Worm (Caenorhabditis elegans): ENCODE measurements around the gene M106.3.
A peak's percentile ranks its signal among the peaks of the same experiment; 100 is the strongest.

The M106.3 gene

ce11 chrII:10820679-10821078 lies 40.0 kb downstream of the M106.3 start, which contains the start of gene ech-4:
Gene ech-4 (plus strand): TSS chrII:10821031.
- TF ChIP-seq sma-9 (GFP tag; optimal IDR thresholded peaks at IDR 0.05) (no peak), sma-9 (tag; optimal IDR thresholded peaks at IDR 0.05) (no peak), aly-2 (tag; optimal IDR thresholded peaks at IDR 0.05) (no peak), F13H6.1 (tag; optimal IDR thresholded peaks at IDR 0.05) (no peak)

ce11 chrII:10819928-10820423 lies 40.7 kb downstream of the M106.3 start, which contains the start of gene R06F6.8:
Gene R06F6.8 (minus strand): TSS chrII:10819978.
- no peak for TF ChIP-seq nhr-237 (tag; optimal IDR thresholded peaks at IDR 0.05)
- no peak for TF ChIP-seq ceh-16 (tag; optimal IDR thresholded peaks at IDR 0.05)
- peak; percentile 44 for TF ChIP-seq unc-55 (GFP tag; optimal IDR thresholded peaks at IDR 0.05)
- TF ChIP-seq zag-1 (tag; optimal IDR thresholded peaks at IDR 0.05) = no peak
- no peak for TF ChIP-seq nhr-129 (tag; optimal IDR thresholded peaks at IDR 0.05)
- peak; percentile 3 for TF ChIP-seq crh-2 (tag; optimal IDR thresholded peaks at IDR 0.05)
- TF ChIP-seq F13H6.1 (tag; optimal IDR thresholded peaks at IDR 0.05) = no peak
- TF ChIP-seq R02D3.7 (tag; optimal IDR thresholded peaks at IDR 0.05) = no peak
- TF ChIP-seq lin-13 (GFP tag; optimal IDR thresholded peaks at IDR 0.05) = peak; percentile 10
- peak; percentile 47 for TF ChIP-seq C34F6.9 (tag; optimal IDR thresholded peaks at IDR 0.05)

- no peak for TF ChIP-seq lin-13 (GFP tag; optimal IDR thresholded peaks at IDR 0.05)
- TF ChIP-seq ztf-1 (GFP tag; conservative IDR thresholded peaks at IDR 0.05) = no peak
Observed at ce11 chrII:10810690-10811089, 50.0 kb downstream of the M106.3 start, which contains the start of gene msrp-7. Gene msrp-7 (plus strand): TSS chrII:10810990.

ce11 chrII:10808708-10809343 lies 51.9 kb downstream of the M106.3 start, which contains the start of gene R06F6.14:
Gene R06F6.14 (plus strand): TSS chrII:10809293.
- TF ChIP-seq blmp-1 (tag; optimal IDR thresholded peaks at IDR 0.05; ENCODE audit: insufficient read depth) (no peak), nhr-25 (tag; optimal IDR thresholded peaks at IDR 0.05) (no peak), ceh-16 (tag; optimal IDR thresholded peaks at IDR 0.05) (no peak), ceh-82 (tag; optimal IDR thresholded peaks at IDR 0.05) (no peak), lin-11 (tag; optimal IDR thresholded peaks at IDR 0.05) (no peak), lin-13 (GFP tag; optimal IDR thresholded peaks at IDR 0.05) (no peak)
